Worm (Caenorhabditis elegans): Measurements from ENCODE around the gene srw-43.

Gene srw-43

ce11 chrV:16726915-16727314, 41.1 kb downstream of the srw-43 start, which contains the start of gene T25E12.14:
T25E12.14 (plus strand) TSS chrV:16727215.
- no peak for TF ChIP-seq nhr-28 (tag; optimal IDR thresholded peaks at IDR 0.05)
- no peak for TF ChIP-seq irx-1 (tag; optimal IDR thresholded peaks at IDR 0.05)
- TF ChIP-seq pqm-1 (tag; optimal IDR thresholded peaks at IDR 0.05) = no peak
- no peak for TF ChIP-seq blmp-1 (tag; optimal IDR thresholded peaks at IDR 0.05)
- no peak for TF ChIP-seq lin-35 (GFP tag; optimal IDR thresholded peaks at IDR 0.05)
- no peak for TF ChIP-seq lin-14 (GFP tag; optimal IDR thresholded peaks at IDR 0.05)
- TF ChIP-seq sptf-1 (tag; optimal IDR thresholded peaks at IDR 0.05) = no peak
- no peak for TF ChIP-seq nhr-84 (tag; optimal IDR thresholded peaks at IDR 0.05)
- no peak for TF ChIP-seq egl-13 (tag; optimal IDR thresholded peaks at IDR 0.05)
- TF ChIP-seq fkh-4 (tag; optimal IDR thresholded peaks at IDR 0.05; ENCODE audit: borderline replicate concordance) = no peak
- no peak for TF ChIP-seq dsc-1 (tag; optimal IDR thresholded peaks at IDR 0.05)
- TF ChIP-seq tlp-1 (tag; optimal IDR thresholded peaks at IDR 0.05) = no peak
- TF ChIP-seq xbp-1 (tag; optimal IDR thresholded peaks at IDR 0.05) = no peak

ce11 chrV:16728431-16728830, 42.6 kb downstream of the srw-43 start, which contains the start of gene fbxa-127:
fbxa-127 (plus strand) TSS chrV:16728731.
- peak; percentile 1 for TF ChIP-seq elt-2 (tag; optimal IDR thresholded peaks at IDR 0.05)
- no peak for TF ChIP-seq C16A3.4 (tag; optimal IDR thresholded peaks at IDR 0.05)

- no peak for TF ChIP-seq C16A3.4 (tag; optimal IDR thresholded peaks at IDR 0.05)
- no peak for TF ChIP-seq ztf-11 (tag; optimal IDR thresholded peaks at IDR 0.05)
- TF ChIP-seq ceh-63 (GFP tag; optimal IDR thresholded peaks at IDR 0.05) = no peak
- no peak for TF ChIP-seq snu-23 (GFP tag; optimal IDR thresholded peaks at IDR 0.05)
- TF ChIP-seq sup-37 (GFP tag; optimal IDR thresholded peaks at IDR 0.05) = no peak
- TF ChIP-seq nhr-77 (tag; optimal IDR thresholded peaks at IDR 0.05) = no peak
- no peak for TF ChIP-seq sox-4 (tag; optimal IDR thresholded peaks at IDR 0.05)
- no peak for TF ChIP-seq lsy-2 (tag; optimal IDR thresholded peaks at IDR 0.05)
- TF ChIP-seq F16B12.6 (tag; optimal IDR thresholded peaks at IDR 0.05) = no peak
- TF ChIP-seq isw-1 (GFP tag; IDR thresholded peaks at IDR 0.05) = no peak
- no peak for TF ChIP-seq hlh-17 (GFP tag; optimal IDR thresholded peaks at IDR 0.05; ENCODE audit: borderline replicate concordance)
- no peak for TF ChIP-seq ets-5 (GFP tag; IDR thresholded peaks at IDR 0.05)
- no peak for TF ChIP-seq egl-27 (tag; optimal IDR thresholded peaks at IDR 0.05)
Measured at ce11 chrV:16729961-16730360, 44.1 kb downstream of the srw-43 start, which contains the start of gene srz-99. srz-99 (plus strand) TSS chrV:16730261.

ce11 chrV:16731600-16731999, 45.8 kb downstream of the srw-43 start, which contains the start of gene srz-100:
srz-100 (plus strand) TSS chrV:16731900.
- no peak for TF ChIP-seq unc-62 (GFP tag; optimal IDR thresholded peaks at IDR 0.05)
- no peak for TF ChIP-seq efl-1 (optimal IDR thresholded peaks at IDR 0.05)
- peak in 1 of 2 experiments; percentile 39 for TF ChIP-seq efl-1 (GFP tag; optimal IDR thresholded peaks at IDR 0.05 in 1 of 2)

ce11 chrV:16733681-16734080, 47.9 kb downstream of the srw-43 start, which contains the start of gene T25E12.16:
T25E12.16 (minus strand) TSS chrV:16733781.
- TF ChIP-seq efl-1 (optimal IDR thresholded peaks at IDR 0.05) = no peak
- TF ChIP-seq efl-1 (GFP tag; optimal IDR thresholded peaks at IDR 0.05 in 1 of 2) = no peak
- no peak for TF ChIP-seq mep-1 (tag; optimal IDR thresholded peaks at IDR 0.05)
- TF ChIP-seq unc-86 (tag; optimal IDR thresholded peaks at IDR 0.05) = no peak
- TF ChIP-seq sptf-1 (tag; optimal IDR thresholded peaks at IDR 0.05) = no peak
- no peak for TF ChIP-seq unc-98 (GFP tag; IDR thresholded peaks at IDR 0.05)
- TF ChIP-seq ceh-63 (GFP tag; optimal IDR thresholded peaks at IDR 0.05) = no peak
- no peak for TF ChIP-seq swsn-7 (tag; optimal IDR thresholded peaks at IDR 0.05)

ce11 chrV:16735518-16735917, 49.7 kb downstream of the srw-43 start, which contains the start of the genes clec-38 and clec-34:
clec-38 (minus strand) TSS chrV:16735618.
clec-34 (plus strand) TSS chrV:16735765.
- TF ChIP-seq ztf-11 (tag; optimal IDR thresholded peaks at IDR 0.05) (no peak), C34B4.2 (tag; optimal IDR thresholded peaks at IDR 0.05) (no peak), lir-3 (tag; optimal IDR thresholded peaks at IDR 0.05; ENCODE audit: poor library complexity) (no peak), ztf-4 (tag; optimal IDR thresholded peaks at IDR 0.05) (no peak), pqm-1 (tag; optimal IDR thresholded peaks at IDR 0.05) (no peak), tlp-1 (tag; optimal IDR thresholded peaks at IDR 0.05) (no peak), snu-23 (GFP tag; optimal IDR thresholded peaks at IDR 0.05) (no peak), mdl-1 (tag; optimal IDR thresholded peaks at IDR 0.05) (no peak), blmp-1 (tag; optimal IDR thresholded peaks at IDR 0.05) (no peak), ets-5 (GFP tag; IDR thresholded peaks at IDR 0.05) (no peak), Y116A8C.19 (tag; optimal IDR thresholded peaks at IDR 0.05; ENCODE audit: borderline replicate concordance) (no peak), fkh-10 (GFP tag; optimal IDR thresholded peaks at IDR 0.05) (no peak), lin-39 (tag; optimal IDR thresholded peaks at IDR 0.05) (no peak), nhr-76 (tag; optimal IDR thresholded peaks at IDR 0.05) (no peak), skn-1 (tag; optimal IDR thresholded peaks at IDR 0.05) (no peak), lin-13 (GFP tag; optimal IDR thresholded peaks at IDR 0.05) (no peak), egl-13 (tag; optimal IDR thresholded peaks at IDR 0.05) (no peak)

Data from whole organism, L1 larva.